Worm (Caenorhabditis elegans): Measurements from ENCODE around the gene T09D3.8.

- TF ChIP-seq flt-1 (GFP tag; IDR thresholded peaks at IDR 0.05) (no peak), hmg-4 (GFP tag; optimal IDR thresholded peaks at IDR 0.05) (no peak), scrt-1 (GFP tag; IDR thresholded peaks at IDR 0.05) (no peak), ama-1 (optimal IDR thresholded peaks at IDR 0.05) (no peak), tbx-37 (GFP tag; conservative IDR thresholded peaks at IDR 0.05) (no peak), tra-4 (tag; optimal IDR thresholded peaks at IDR 0.05) (no peak), B0310.2 (tag; optimal IDR thresholded peaks at IDR 0.05) (no peak), sea-1 (GFP tag; conservative IDR thresholded peaks at IDR 0.05) (no peak), ets-7 (tag; optimal IDR thresholded peaks at IDR 0.05) (no peak), ceh-36 (tag; optimal IDR thresholded peaks at IDR 0.05) (no peak), hnd-1 (tag; optimal IDR thresholded peaks at IDR 0.05) (no peak), hmbx-1 (tag; optimal IDR thresholded peaks at IDR 0.05) (no peak)
Measured at ce11 chrV:5349471-5349870, 15.5 kb upstream of the T09D3.8 start, which contains the start of gene T09D3.3.

Measured in whole organism, early embryonic.